Worm (Caenorhabditis elegans) whole organism, L2 larva: ENCODE measurements around the gene pfd-1.

Experiments used
- F13H6.1 ChIP-seq: sonication (generic microtip); optimal IDR thresholded peaks from 2 replicates; lab custom pipeline; 2016; ENCODE audit warnings: missing genetic modification characterization, missing compliant biosample characterization
- ZK546.5 ChIP-seq: sonication (generic microtip); optimal IDR thresholded peaks from 2 replicates; lab custom pipeline; 2017; ENCODE audit warnings: missing biosample characterization, missing genetic modification characterization
- ama-1 ChIP-seq: fragments of 150-350 bp; optimal IDR thresholded peaks from 2 replicates; lab custom pipeline; 2018; ENCODE audit warnings: inconsistent platforms
- elt-1 ChIP-seq: fragments of 150-350 bp; optimal IDR thresholded peaks from 2 replicates; lab custom pipeline; 2014; ENCODE audit warnings: missing biosample characterization, missing genetic modification characterization
- fos-1 ChIP-seq: fragments of 150-350 bp; optimal IDR thresholded peaks from 2 replicates; lab custom pipeline; 2014; ENCODE audit warnings: missing biosample characterization, missing genetic modification characterization
- mdl-1 ChIP-seq, 2 experiments: fragments of 150-350 bp in 1 of 2; sonication (generic microtip) in 1 of 2; optimal IDR thresholded peaks; 2 replicates each; lab custom pipeline; 2017; ENCODE audit warnings: missing biosample characterization in 2 of 2, missing genetic modification characterization in 2 of 2
- nhr-237 ChIP-seq: fragments of 150-350 bp; optimal IDR thresholded peaks from 2 replicates; lab custom pipeline; 2014; ENCODE audit warnings: missing biosample characterization, missing genetic modification characterization
- nhr-25 ChIP-seq: fragments of 150-350 bp; sonication (generic microtip); optimal IDR thresholded peaks from 3 replicates; lab custom pipeline; 2014; ENCODE audit warnings: missing biosample characterization, missing genetic modification characterization
- sma-9 ChIP-seq, 2 experiments: fragments of 150-350 bp in 1 of 2; sonication (generic microtip) in 1 of 2; optimal IDR thresholded peaks; 2 replicates each; lab custom pipeline; 2014 to 2016; ENCODE audit warnings: missing genetic modification characterization in 2 of 2, mild to moderate bottlenecking in 1 of 2, missing biosample characterization in 1 of 2, missing compliant biosample characterization in 1 of 2, missing genetic modification reagents in 1 of 2, moderate library complexity in 1 of 2
- snpc-4 ChIP-seq: fragments of 150-350 bp; optimal IDR thresholded peaks from 2 replicates; lab custom pipeline; 2014; ENCODE audit warnings: missing biosample characterization, missing genetic modification characterization
- unc-55 ChIP-seq: fragments of 150-350 bp; sonication (generic microtip); optimal IDR thresholded peaks from 3 replicates; lab custom pipeline; 2014; ENCODE audit warnings: missing biosample characterization, missing genetic modification reagents, missing genetic modification characterization
- unc-62 ChIP-seq: fragments of 150-350 bp; optimal IDR thresholded peaks from 2 replicates; lab custom pipeline; 2014; ENCODE audit warnings: missing biosample characterization, missing genetic modification reagents, missing genetic modification characterization
- zag-1 ChIP-seq: fragments of 150-350 bp; optimal IDR thresholded peaks from 2 replicates; lab custom pipeline; 2014; ENCODE audit warnings: missing biosample characterization, missing genetic modification characterization
- ztf-11 ChIP-seq: sonication (generic microtip); optimal IDR thresholded peaks from 2 replicates; lab custom pipeline; 2017; ENCODE audit warnings: missing biosample characterization, missing genetic modification characterization

ce11 chrIV:11125200-11125599, 24.7 kb upstream of the pfd-1 start:
- TF ChIP-seq nhr-25 (tag; lab: Kevin White, UChicago) (no peak), zag-1 (tag; lab: Kevin White, UChicago) (peak; percentile 38), elt-1 (tag; lab: Kevin White, UChicago) (no peak), sma-9 (GFP tag; optimal IDR thresholded peaks at IDR 0.05; lab: Kevin White, UChicago) (peak; percentile 1), sma-9 (tag; optimal IDR thresholded peaks at IDR 0.05; lab: Kevin White, UChicago) (no peak), unc-55 (peak; percentile 31), unc-62 (GFP tag; lab: Kevin White, UChicago) (no peak), nhr-237 (no peak), ama-1 (lab: Kevin White, UChicago) (no peak), snpc-4 (tag; lab: Kevin White, UChicago) (no peak), fos-1 (tag; lab: Kevin White, UChicago) (no peak), ZK546.5 (tag; lab: Kevin White, UChicago) (no peak), mdl-1 (tag; optimal IDR thresholded peaks at IDR 0.05; lab: Kevin White, UChicago) (no peak), ztf-11 (tag; lab: Kevin White, UChicago) (no peak), F13H6.1 (tag; lab: Kevin White, UChicago) (no peak)
